Fruit fly (Drosophila melanogaster): ENCODE measurements around the gene CG42300.
A peak's percentile ranks its signal among the peaks of the same experiment; 100 is the strongest.

Gene CG42300

dm6 chrX:15579579-15579978 lies 23.7 kb upstream of the CG42300 start (continued):
- TF ChIP-seq tna (GFP tag; IDR thresholded peaks at IDR 0.05; ENCODE audit: partially characterized antibody) (no peak), Atf3 (GFP tag; optimal IDR thresholded peaks at IDR 0.05) (peak; percentile 75), sr (GFP tag; IDR thresholded peaks at IDR 0.05) (peak; percentile 63; the same call in 1 of the 3 replicates), HLH3B (GFP tag; IDR thresholded peaks at IDR 0.05) (peak; percentile 86), tio (GFP tag; optimal IDR thresholded peaks at IDR 0.05) (no peak), CG14050 (GFP tag; IDR thresholded peaks at IDR 0.05) (peak; percentile 86), Dek (tag; optimal IDR thresholded peaks at IDR 0.05) (peak; percentile 88), ro (GFP tag; IDR thresholded peaks at IDR 0.05) (peak; percentile 50; the same call in 1 of the 2 replicates), YL-1 (GFP tag; optimal IDR thresholded peaks at IDR 0.05) (peak; percentile 59), Lim3 (GFP tag; IDR thresholded peaks at IDR 0.05) (peak; percentile 39; the same call in 1 of the 2 replicates), Usf (GFP tag; optimal IDR thresholded peaks at IDR 0.05) (peak; percentile 80), CG8290 (GFP tag; optimal IDR thresholded peaks at IDR 0.05) (peak; percentile 74), CG8290 (tag; optimal IDR thresholded peaks at IDR 0.05) (peak; percentile 56 to 99), CG16815 (GFP tag; optimal IDR thresholded peaks at IDR 0.05) (peak; percentile 89), CG17361 (GFP tag; IDR thresholded peaks at IDR 0.05) (peak; percentile 86), CG1792 (GFP tag; optimal IDR thresholded peaks at IDR 0.05) (peak; percentile 84), ham (GFP tag; IDR thresholded peaks at IDR 0.05) (peak; percentile 69), scrt (GFP tag; optimal IDR thresholded peaks at IDR 0.05) (no peak), CG11247 (GFP tag; IDR thresholded peaks at IDR 0.05) (peak; percentile 93), Bgb (GFP tag; IDR thresholded peaks at IDR 0.05; ENCODE audit: partially characterized antibody) (no peak), dmrt11E (tag; optimal IDR thresholded peaks at IDR 0.05) (peak; percentile 87), cwo (GFP tag; optimal IDR thresholded peaks at IDR 0.05) (peak; percentile 90), CG1647 (GFP tag; optimal IDR thresholded peaks at IDR 0.05) (peak; percentile 90), HLH54F (GFP tag; optimal IDR thresholded peaks at IDR 0.05) (peak; percentile 94), cato (GFP tag; optimal IDR thresholded peaks at IDR 0.05; ENCODE audit: borderline replicate concordance) (peak; percentile 61), unpg (GFP tag; optimal IDR thresholded peaks at IDR 0.05) (peak; percentile 92), CG11085 (GFP tag; IDR thresholded peaks at IDR 0.05) (peak; percentile 89), CG12942 (GFP tag; optimal IDR thresholded peaks at IDR 0.05) (peak; percentile 84), CG7963 (GFP tag; IDR thresholded peaks at IDR 0.05; ENCODE audit: partially characterized antibody) (no peak), CG1603 (tag; optimal IDR thresholded peaks at IDR 0.05) (peak; percentile 94), pho (GFP tag; optimal IDR thresholded peaks at IDR 0.05) (peak; percentile 90), CG4820 (GFP tag; optimal IDR thresholded peaks at IDR 0.05) (peak; percentile 90), br (optimal IDR thresholded peaks at IDR 0.05) (no peak), vvl (GFP tag; IDR thresholded peaks at IDR 0.05) (peak; percentile 95), CG43689 (GFP tag; IDR thresholded peaks at IDR 0.05) (peak; percentile 69), CG9817 (tag; optimal IDR thresholded peaks at IDR 0.05) (peak; percentile 92), CG6689 (GFP tag; IDR thresholded peaks at IDR 0.05) (peak; percentile 89), fd3F (GFP tag; optimal IDR thresholded peaks at IDR 0.05) (peak; percentile 89), ac (GFP tag; optimal IDR thresholded peaks at IDR 0.05) (peak; percentile 70), kah (GFP tag; optimal IDR thresholded peaks at IDR 0.05) (peak; percentile 65), Lpt (GFP tag; optimal IDR thresholded peaks at IDR 0.05) (no peak), CG12769 (tag; optimal IDR thresholded peaks at IDR 0.05) (no peak), CG34224 (GFP tag; IDR thresholded peaks at IDR 0.05; ENCODE audit: partially characterized antibody) (no peak), zf30C (GFP tag; optimal IDR thresholded peaks at IDR 0.05) (no peak), CG5180 (GFP tag; optimal IDR thresholded peaks at IDR 0.05) (peak; percentile 65), CG6254 (GFP tag; optimal IDR thresholded peaks at IDR 0.05) (peak; percentile 82), CG17568 (GFP tag; optimal IDR thresholded peaks at IDR 0.05) (no peak), D (optimal IDR thresholded peaks at IDR 0.05) (no peak), D (GFP tag; optimal IDR thresholded peaks at IDR 0.05) (peak; percentile 87), jing (GFP tag; optimal IDR thresholded peaks at IDR 0.05) (peak; percentile 80), bbx (GFP tag; IDR thresholded peaks at IDR 0.05; ENCODE audit: partially characterized antibody) (no peak)

Data from whole organism, embryonic.